Worm (Caenorhabditis elegans): ENCODE results near the gene ZC239.16.

ZC239.16 gene

DNA sequence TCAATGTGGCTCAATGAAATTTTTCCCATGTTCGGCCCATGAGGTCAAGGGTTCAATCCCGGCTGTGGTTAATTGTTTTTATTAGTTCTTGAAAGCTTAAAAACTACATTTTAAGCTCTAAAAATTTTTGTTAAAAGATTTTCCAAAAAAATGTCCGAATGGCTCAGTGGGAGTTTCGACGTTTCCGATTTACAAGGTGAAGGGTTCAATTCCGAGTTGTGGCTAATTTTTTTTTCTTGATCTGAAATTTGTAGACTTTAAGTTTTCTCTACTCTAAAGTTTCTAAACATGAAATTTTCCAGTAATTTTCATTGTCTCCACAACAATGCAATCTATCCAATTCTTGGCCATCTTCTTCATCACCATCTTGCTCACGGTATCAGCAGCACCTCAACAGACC lies 37.4 kb upstream of the ZC239.16 start, which contains the start of gene F02E11.2:
F02E11.2 (plus strand) TSS at position 301 of the 400 bp plus-strand sequence.
- TF ChIP-seq nhr-76 (tag; optimal IDR thresholded peaks at IDR 0.05), result no peak
- TF ChIP-seq nhr-28 (tag; optimal IDR thresholded peaks at IDR 0.05), result no peak
- TF ChIP-seq pqm-1 (tag; optimal IDR thresholded peaks at IDR 0.05), result no peak
- no peak for TF ChIP-seq sea-2 (GFP tag; optimal IDR thresholded peaks at IDR 0.05)
- TF ChIP-seq unc-39 (tag; optimal IDR thresholded peaks at IDR 0.05), result no peak
- TF ChIP-seq mml-1 (tag; optimal IDR thresholded peaks at IDR 0.05), result no peak
- no peak for TF ChIP-seq ztf-11 (tag; optimal IDR thresholded peaks at IDR 0.05)
- no peak for TF ChIP-seq aly-2 (tag; optimal IDR thresholded peaks at IDR 0.05)
- no peak for TF ChIP-seq jun-1 (tag; optimal IDR thresholded peaks at IDR 0.05)
- TF ChIP-seq unc-62 (GFP tag; optimal IDR thresholded peaks at IDR 0.05), result no peak
- no peak for TF ChIP-seq tbx-2 (tag; optimal IDR thresholded peaks at IDR 0.05)
- TF ChIP-seq fkh-10 (GFP tag; optimal IDR thresholded peaks at IDR 0.05), result no peak
- TF ChIP-seq elt-2 (tag; optimal IDR thresholded peaks at IDR 0.05), result no peak
- no peak for TF ChIP-seq hmg-11 (tag; optimal IDR thresholded peaks at IDR 0.05)
- TF ChIP-seq nhr-237 (tag; optimal IDR thresholded peaks at IDR 0.05), result no peak

DNA sequence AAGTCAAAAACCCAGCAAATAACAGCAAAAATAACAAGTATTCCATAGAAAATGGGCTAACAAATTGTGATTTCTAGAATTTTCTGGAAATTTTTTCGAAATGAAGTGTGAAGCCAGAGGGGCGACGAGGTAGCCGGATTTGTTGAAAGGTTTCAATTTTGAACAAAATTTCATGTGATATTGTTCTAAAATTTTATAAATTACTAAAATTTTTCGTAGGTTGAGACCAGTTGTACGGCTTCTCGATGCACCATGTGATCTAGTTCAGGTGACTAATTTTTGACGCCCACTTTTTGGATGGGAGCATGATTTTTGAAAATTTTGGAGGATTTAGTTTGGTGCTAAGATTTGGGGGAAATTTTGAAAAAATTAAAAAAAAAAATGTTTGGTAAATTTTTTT lies 34.1 kb upstream of the ZC239.16 start, which contains the start of gene gcy-19:
gcy-19 (minus strand) TSS at position 101 of the 400 bp plus-strand sequence.
- TF ChIP-seq skn-1 (tag; optimal IDR thresholded peaks at IDR 0.05) (no peak), jun-1 (tag; optimal IDR thresholded peaks at IDR 0.05) (no peak), aly-2 (tag; optimal IDR thresholded peaks at IDR 0.05) (no peak), zag-1 (tag; optimal IDR thresholded peaks at IDR 0.05) (no peak), mdl-1 (tag; optimal IDR thresholded peaks at IDR 0.05) (no peak), pqm-1 (tag; optimal IDR thresholded peaks at IDR 0.05) (no peak), nhr-12 (tag; optimal IDR thresholded peaks at IDR 0.05) (no peak), snpc-4 (tag; optimal IDR thresholded peaks at IDR 0.05) (no peak), ceh-16 (tag; optimal IDR thresholded peaks at IDR 0.05) (no peak), ZK546.5 (tag; optimal IDR thresholded peaks at IDR 0.05) (no peak), lsy-12 (tag; optimal IDR thresholded peaks at IDR 0.05) (no peak), nhr-76 (tag; optimal IDR thresholded peaks at IDR 0.05) (no peak), ceh-82 (tag; optimal IDR thresholded peaks at IDR 0.05) (no peak)

DNA sequence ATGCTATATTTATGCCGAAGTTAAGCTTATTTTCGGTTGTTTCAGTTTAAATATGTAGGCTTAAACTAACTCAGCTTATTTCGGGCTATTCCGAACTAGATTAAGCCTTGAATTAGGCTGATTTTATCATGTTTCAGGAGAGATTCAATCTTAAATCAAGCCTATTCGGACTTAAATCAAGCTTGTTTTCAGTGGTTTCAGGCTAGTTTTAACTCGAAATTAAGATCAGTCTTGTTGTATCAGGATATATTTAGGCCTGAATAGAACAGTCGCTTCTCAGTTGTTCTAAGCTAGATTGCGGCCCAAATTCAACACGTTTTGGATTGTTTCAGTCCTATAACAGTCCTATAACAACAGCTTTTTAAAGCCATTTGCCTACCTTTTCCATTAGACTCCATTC lies 26.7 kb upstream of the ZC239.16 start:
- TF ChIP-seq aly-2 (tag; optimal IDR thresholded peaks at IDR 0.05), result no peak
- no peak for TF ChIP-seq skn-1 (tag; optimal IDR thresholded peaks at IDR 0.05)
- no peak for TF ChIP-seq elt-3 (tag; optimal IDR thresholded peaks at IDR 0.05)
- TF ChIP-seq nhr-67 (tag; optimal IDR thresholded peaks at IDR 0.05), result no peak
- TF ChIP-seq ztf-4 (tag; optimal IDR thresholded peaks at IDR 0.05), result no peak
- no peak for TF ChIP-seq fkh-2 (tag; optimal IDR thresholded peaks at IDR 0.05)
- TF ChIP-seq nhr-237 (tag; optimal IDR thresholded peaks at IDR 0.05), result no peak
- no peak for TF ChIP-seq pha-4 (tag; optimal IDR thresholded peaks at IDR 0.05)
- TF ChIP-seq daf-12 (tag; optimal IDR thresholded peaks at IDR 0.05), result no peak
- TF ChIP-seq fos-1 (tag; optimal IDR thresholded peaks at IDR 0.05), result no peak
- no peak for TF ChIP-seq ztf-11 (tag; optimal IDR thresholded peaks at IDR 0.05)
- TF ChIP-seq lin-39 (tag; optimal IDR thresholded peaks at IDR 0.05), result no peak
- TF ChIP-seq lsy-12 (tag; optimal IDR thresholded peaks at IDR 0.05), result no peak

DNA sequence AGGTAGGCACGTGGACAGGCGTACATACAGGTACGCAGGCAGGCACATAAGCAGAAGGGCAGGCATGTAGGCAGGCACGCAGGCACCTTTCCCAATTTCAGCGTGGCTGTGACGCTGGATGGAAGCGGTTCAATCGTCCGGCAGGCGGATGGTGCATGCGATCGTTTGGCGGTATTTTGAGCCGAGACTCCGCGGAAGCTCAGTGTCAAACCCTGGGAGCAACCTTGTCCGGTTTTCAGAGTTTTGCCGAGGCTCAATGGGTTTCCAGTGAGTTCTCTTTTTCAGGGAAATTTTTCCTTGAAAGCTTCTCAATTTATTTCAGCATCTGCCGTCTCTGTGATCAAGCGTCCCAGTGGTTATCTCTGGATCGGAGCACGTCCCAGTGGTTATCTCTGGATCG lies 25.1 kb upstream of the ZC239.16 start:
- no peak for TF ChIP-seq nhr-23 (tag; optimal IDR thresholded peaks at IDR 0.05)
- TF ChIP-seq nhr-43 (tag; optimal IDR thresholded peaks at IDR 0.05; ENCODE audit: poor library complexity, severe bottlenecking), result no peak
- TF ChIP-seq egl-5 (tag; optimal IDR thresholded peaks at IDR 0.05), result no peak
- TF ChIP-seq ceh-9 (tag; optimal IDR thresholded peaks at IDR 0.05), result no peak

DNA sequence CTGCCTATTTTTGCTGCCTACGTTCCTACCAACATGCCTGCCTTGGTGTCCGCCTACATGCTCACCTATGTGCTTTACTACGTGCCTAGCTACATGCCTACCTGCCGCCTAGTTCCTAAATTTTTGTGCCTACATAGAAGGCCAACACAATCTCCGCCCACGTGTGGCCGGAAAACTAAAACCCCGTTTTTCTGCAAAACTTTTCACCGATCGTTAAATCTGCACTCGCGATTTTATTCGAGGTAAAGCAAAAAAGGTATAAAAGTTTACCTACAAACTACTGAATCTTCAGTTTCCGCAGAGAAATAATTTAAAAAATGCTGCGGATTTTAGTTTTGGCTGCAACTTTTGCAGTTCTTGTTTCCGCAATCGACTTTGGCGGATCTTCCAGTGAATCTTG lies 24.3 kb upstream of the ZC239.16 start, which contains the start of gene clec-124:
clec-124 (plus strand) TSS at position 301 of the 400 bp plus-strand sequence.
- TF ChIP-seq sea-2 (GFP tag; optimal IDR thresholded peaks at IDR 0.05) (no peak), ceh-28 (tag; optimal IDR thresholded peaks at IDR 0.05) (no peak), unc-39 (tag; optimal IDR thresholded peaks at IDR 0.05) (no peak), mdl-1 (tag; optimal IDR thresholded peaks at IDR 0.05) (no peak), aly-2 (tag; optimal IDR thresholded peaks at IDR 0.05) (no peak), nhr-237 (tag; optimal IDR thresholded peaks at IDR 0.05) (no peak), ceh-82 (tag; optimal IDR thresholded peaks at IDR 0.05) (no peak)

All from whole organism, L3 larva.